Fruit fly (Drosophila melanogaster) whole organism, embryonic: ENCODE data around the gene CG3513.

Experiments used
- B-H1 ChIP-seq: fragments of 200-800 bp; sonication (Bioruptor generic); IDR thresholded peaks from 3 replicates; pipeline ENCODE4 v1.3.6; 2022; ENCODE audit warnings: missing biosample characterization, missing genetic modification characterization
- B-H2 ChIP-seq: fragments of 200-800 bp; sonication (Bioruptor generic); optimal IDR thresholded peaks from 2 replicates; lab custom pipeline; 2018; ENCODE audit warnings: missing biosample characterization, mild to moderate bottlenecking, missing genetic modification characterization
- Bdp1 ChIP-seq: fragments of 200-800 bp; sonication (Bioruptor generic); optimal IDR thresholded peaks from 3 replicates; lab custom pipeline; 2016; ENCODE audit warnings: missing biosample characterization, missing genetic modification characterization
- C15 ChIP-seq: fragments of 200-800 bp; sonication (Bioruptor generic); IDR thresholded peaks from 3 replicates; pipeline ENCODE4 v1.3.6; 2022; ENCODE audit warnings: missing biosample characterization, missing genetic modification characterization
- CG1024 ChIP-seq: fragments of 200-800 bp; sonication (Bioruptor generic); IDR thresholded peaks from 2 replicates; pipeline ENCODE4 v1.3.6; 2022; ENCODE audit warnings: missing biosample characterization, missing genetic modification characterization
- CG10979 ChIP-seq: fragments of 200-800 bp; sonication (Bioruptor generic); optimal IDR thresholded peaks from 2 replicates; lab custom pipeline; 2018; ENCODE audit warnings: missing biosample characterization, mild to moderate bottlenecking, missing genetic modification characterization, moderate library complexity
- CG11723 ChIP-seq: fragments of 200-800 bp; sonication (Bioruptor generic); optimal IDR thresholded peaks from 2 replicates; lab custom pipeline; 2017; ENCODE audit warnings: missing biosample characterization, mild to moderate bottlenecking, missing genetic modification characterization
- CG16813 ChIP-seq: fragments of 200-800 bp; sonication (Bioruptor generic); IDR thresholded peaks from 3 replicates; pipeline ENCODE4 v1.3.6; 2022; ENCODE audit warnings: missing biosample characterization, missing genetic modification characterization; ENCODE audit not compliant: partially characterized antibody
- CG17612 ChIP-seq: fragments of 200-800 bp; sonication (Bioruptor generic); IDR thresholded peaks from 2 replicates; pipeline ENCODE4 v1.3.6; 2022; ENCODE audit warnings: missing biosample characterization, missing genetic modification characterization
- CG2120 ChIP-seq: fragments of 200-800 bp; sonication (Bioruptor generic); optimal IDR thresholded peaks from 3 replicates; lab custom pipeline; 2016; ENCODE audit warnings: missing biosample characterization, missing genetic modification characterization
- CG2678 ChIP-seq: fragments of 200-800 bp; sonication (Bioruptor generic); optimal IDR thresholded peaks from 3 replicates; lab custom pipeline; 2019; ENCODE audit warnings: missing biosample characterization, mild to moderate bottlenecking, missing genetic modification characterization, moderate library complexity
- CG4328 ChIP-seq: fragments of 200-800 bp; sonication (Bioruptor generic); optimal IDR thresholded peaks from 3 replicates; lab custom pipeline; 2017; ENCODE audit warnings: missing biosample characterization, missing genetic modification reagents, missing genetic modification characterization
- CG4707 ChIP-seq: fragments of 200-800 bp; sonication (Bioruptor generic); optimal IDR thresholded peaks from 2 replicates; lab custom pipeline; 2018; ENCODE audit warnings: missing biosample characterization, mild to moderate bottlenecking, missing genetic modification characterization, moderate library complexity
- CG4854 ChIP-seq: fragments of 200-800 bp; sonication (Bioruptor generic); optimal IDR thresholded peaks from 2 replicates; lab custom pipeline; 2016; ENCODE audit warnings: missing biosample characterization, missing genetic modification characterization, inconsistent platforms
- CG5180 ChIP-seq: fragments of 200-800 bp; sonication (Bioruptor generic); optimal IDR thresholded peaks from 3 replicates; lab custom pipeline; 2017; ENCODE audit warnings: missing biosample characterization, missing genetic modification characterization, mild to moderate bottlenecking, moderate library complexity, missing genetic modification reagents
- CG7357 ChIP-seq: fragments of 200-800 bp; sonication (Bioruptor generic); IDR thresholded peaks from 3 replicates; pipeline ENCODE4 v1.3.6; 2022; ENCODE audit warnings: missing biosample characterization, missing genetic modification characterization
- CkIIα-i1 ChIP-seq: fragments of 200-800 bp; sonication (Bioruptor generic); IDR thresholded peaks from 2 replicates; pipeline ENCODE4 v1.3.6; 2022; ENCODE audit warnings: missing biosample characterization, missing genetic modification characterization
- Doc2 ChIP-seq: fragments of 200-800 bp; sonication (Bioruptor generic); IDR thresholded peaks from 2 replicates; pipeline ENCODE4 v1.3.6; 2022; ENCODE audit warnings: missing biosample characterization, missing genetic modification characterization
- Fer1 ChIP-seq: fragments of 200-800 bp; sonication (Bioruptor generic); optimal IDR thresholded peaks from 2 replicates; lab custom pipeline; 2017; ENCODE audit warnings: missing biosample characterization, mild to moderate bottlenecking, missing genetic modification characterization
- Gug ChIP-seq: fragments of 200-800 bp; sonication (Bioruptor generic); IDR thresholded peaks from 4 replicates; pipeline ENCODE4 v1.3.6; 2022; ENCODE audit warnings: missing biosample characterization, missing genetic modification characterization
- H15 ChIP-seq: fragments of 200-800 bp; sonication (Bioruptor generic); IDR thresholded peaks from 3 replicates; pipeline ENCODE4 v1.3.6; 2022; ENCODE audit warnings: missing biosample characterization, missing genetic modification characterization
- Hey ChIP-seq: fragments of 200-800 bp; sonication (Bioruptor generic); optimal IDR thresholded peaks from 3 replicates; lab custom pipeline; 2018; ENCODE audit warnings: missing biosample characterization, mild to moderate bottlenecking, missing genetic modification characterization
- HmgD ChIP-seq: fragments of 200-800 bp; sonication (Bioruptor generic); optimal IDR thresholded peaks from 3 replicates; lab custom pipeline; 2016; ENCODE audit warnings: missing biosample characterization, missing genetic modification characterization
- Hr51 ChIP-seq, 2 experiments: fragments of 200-800 bp; sonication (Bioruptor generic); optimal IDR thresholded peaks; 2 replicates in 1 of 2; 3 replicates in 1 of 2; lab custom pipeline; 2016 to 2018; ENCODE audit warnings: missing biosample characterization in 2 of 2, missing genetic modification characterization in 2 of 2, mild to moderate bottlenecking in 1 of 2, moderate library complexity in 1 of 2
- Hsf ChIP-seq: fragments of 200-800 bp; sonication (Bioruptor generic); optimal IDR thresholded peaks from 3 replicates; lab custom pipeline; 2016; ENCODE audit warnings: missing biosample characterization, missing genetic modification characterization
- Lhr ChIP-seq: fragments of 200-800 bp; sonication (Bioruptor generic); optimal IDR thresholded peaks from 3 replicates; lab custom pipeline; 2017; ENCODE audit warnings: mild to moderate bottlenecking, missing biosample characterization, missing genetic modification reagents, missing genetic modification characterization
- MESR4 ChIP-seq: fragments of 200-800 bp; sonication (Bioruptor generic); optimal IDR thresholded peaks from 2 replicates; lab custom pipeline; 2018; ENCODE audit warnings: missing biosample characterization, mild to moderate bottlenecking, missing genetic modification characterization, moderate library complexity
- Max ChIP-seq: fragments of 200-800 bp; sonication (Bioruptor generic); optimal IDR thresholded peaks from 2 replicates; lab custom pipeline; 2016; ENCODE audit warnings: missing biosample characterization, mild to moderate bottlenecking, missing genetic modification characterization
- NC2α ChIP-seq: fragments of 200-800 bp; sonication (Bioruptor generic); optimal IDR thresholded peaks from 2 replicates; lab custom pipeline; 2016; ENCODE audit warnings: missing biosample characterization, missing genetic modification characterization
- NK7.1 ChIP-seq: fragments of 200-800 bp; sonication (Bioruptor generic); optimal IDR thresholded peaks from 3 replicates; lab custom pipeline; 2016; ENCODE audit warnings: missing biosample characterization, missing genetic modification characterization
- Neu2 ChIP-seq: fragments of 200-800 bp; sonication (Bioruptor generic); optimal IDR thresholded peaks from 3 replicates; lab custom pipeline; 2016; ENCODE audit warnings: missing biosample characterization, missing genetic modification characterization, borderline replicate concordance
- Oli ChIP-seq: fragments of 200-800 bp; sonication (Bioruptor generic); optimal IDR thresholded peaks from 2 replicates; lab custom pipeline; 2018; ENCODE audit warnings: missing biosample characterization, mild to moderate bottlenecking, missing genetic modification characterization, moderate library complexity
- PHDP ChIP-seq: fragments of 200-800 bp; sonication (Bioruptor generic); optimal IDR thresholded peaks from 3 replicates; lab custom pipeline; 2018; ENCODE audit warnings: missing biosample characterization, mild to moderate bottlenecking, missing genetic modification characterization, moderate library complexity
- Stat92E ChIP-seq, 3 experiments: fragments of >200 bp in 2 of 3; fragments of 200-800 bp in 1 of 3; sonication (Bioruptor generic) in 1 of 3; optimal IDR thresholded peaks; 2 replicates each; lab custom pipeline; 2017 to 2019; ENCODE audit warnings: missing biosample characterization in 3 of 3, missing genetic modification characterization in 3 of 3, mild to moderate bottlenecking in 1 of 3, moderate library complexity in 1 of 3
- Usf ChIP-seq: fragments of 200-800 bp; sonication (Bioruptor generic); optimal IDR thresholded peaks from 2 replicates; lab custom pipeline; 2017; ENCODE audit warnings: missing genotype, missing biosample characterization, missing genetic modification characterization
- Xrp1 ChIP-seq: fragments of 200-800 bp; sonication (Bioruptor generic); IDR thresholded peaks from 2 replicates; pipeline ENCODE4 v1.3.6; 2022; ENCODE audit warnings: missing biosample characterization, missing genetic modification characterization
- br ChIP-seq: fragments of >200 bp; optimal IDR thresholded peaks from 2 replicates; lab custom pipeline; 2017
- btn ChIP-seq: fragments of 200-800 bp; sonication (Bioruptor generic); optimal IDR thresholded peaks from 2 replicates; lab custom pipeline; 2016; ENCODE audit warnings: missing biosample characterization, missing genetic modification characterization
- cato ChIP-seq: fragments of 200-800 bp; sonication (Bioruptor generic); optimal IDR thresholded peaks from 2 replicates; lab custom pipeline; 2016; ENCODE audit warnings: missing biosample characterization, missing genetic modification characterization, borderline replicate concordance
- chm ChIP-seq: fragments of 200-800 bp; sonication (Bioruptor generic); IDR thresholded peaks from 2 replicates; pipeline ENCODE4 v1.3.6; 2022; ENCODE audit warnings: missing biosample characterization, missing genetic modification characterization
- chn ChIP-seq: fragments of 200-800 bp; sonication (Bioruptor generic); optimal IDR thresholded peaks from 2 replicates; lab custom pipeline; 2016; ENCODE audit warnings: missing biosample characterization, missing genetic modification characterization
- exex ChIP-seq: fragments of 200-800 bp; sonication (Bioruptor generic); optimal IDR thresholded peaks from 4 replicates; lab custom pipeline; 2018; ENCODE audit warnings: missing biosample characterization, mild to moderate bottlenecking, missing genetic modification characterization, moderate library complexity
- fd102C ChIP-seq: fragments of 200-800 bp; sonication (Bioruptor generic); optimal IDR thresholded peaks from 2 replicates; lab custom pipeline; 2018; ENCODE audit warnings: missing biosample characterization, mild to moderate bottlenecking, missing genetic modification characterization, moderate library complexity
- fru ChIP-seq: fragments of >200 bp; optimal IDR thresholded peaks from 2 replicates; lab custom pipeline; 2017
- luna ChIP-seq: fragments of 200-800 bp; sonication (Bioruptor generic); optimal IDR thresholded peaks from 2 replicates; lab custom pipeline; 2016; ENCODE audit warnings: missing biosample characterization, missing genetic modification characterization
- rib ChIP-seq: fragments of 200-800 bp; sonication (Bioruptor generic); IDR thresholded peaks from 2 replicates; pipeline ENCODE4 v1.3.6; 2022; ENCODE audit warnings: missing biosample characterization, missing genetic modification characterization
- ro ChIP-seq: fragments of 200-800 bp; sonication (Bioruptor generic); IDR thresholded peaks from 2 replicates; pipeline ENCODE4 v1.3.6; 2022; ENCODE audit warnings: missing biosample characterization, missing genetic modification characterization
- row ChIP-seq: fragments of 200-800 bp; sonication (Bioruptor generic); IDR thresholded peaks from 3 replicates; pipeline ENCODE4 v1.3.6; 2022; ENCODE audit warnings: missing biosample characterization, missing genetic modification characterization
- ssp ChIP-seq: fragments of 200-800 bp; sonication (Bioruptor generic); IDR thresholded peaks from 2 replicates; pipeline ENCODE4 v1.3.6; 2022; ENCODE audit warnings: missing biosample characterization, missing genetic modification characterization
- vfl ChIP-seq: fragments of 200-800 bp; sonication (Bioruptor generic); optimal IDR thresholded peaks from 2 replicates; lab custom pipeline; 2016; ENCODE audit warnings: missing biosample characterization, missing genetic modification characterization
- vvl ChIP-seq: fragments of 200-800 bp; sonication (Bioruptor generic); IDR thresholded peaks from 2 replicates; pipeline ENCODE4 v1.3.6; 2022; ENCODE audit warnings: missing biosample characterization, missing genetic modification characterization
- wor ChIP-seq: fragments of 200-800 bp; sonication (Bioruptor generic); IDR thresholded peaks from 2 replicates; pipeline ENCODE4 v1.3.6; 2022; ENCODE audit warnings: missing biosample characterization, missing genetic modification characterization
- zf30C ChIP-seq: fragments of 200-800 bp; sonication (Bioruptor generic); optimal IDR thresholded peaks from 3 replicates; lab custom pipeline; 2018; ENCODE audit warnings: missing biosample characterization, mild to moderate bottlenecking, missing genetic modification characterization

The CG3513 gene

dm6 chr2L:3712949-3713416, 20.0 kb upstream of the CG3513 start, which contains the start of the genes CG31955 and CG2818 (continued):
- TF ChIP-seq Hr51 (GFP tag; optimal IDR thresholded peaks at IDR 0.05; lab: Kevin White, UChicago) = no peak
- TF ChIP-seq Usf (GFP tag; lab: Kevin White, UChicago) = no peak
- TF ChIP-seq vfl (GFP tag; lab: Kevin White, UChicago) = no peak
- no peak for TF ChIP-seq Hey
- peak; percentile 3 for TF ChIP-seq PHDP (tag; lab: Kevin White, UChicago)
- no peak for TF ChIP-seq Oli (tag; lab: Kevin White, UChicago)
- no peak for TF ChIP-seq CG5180 (GFP tag; lab: Kevin White, UChicago)
- TF ChIP-seq CG2678 (tag; lab: Kevin White, UChicago) = no peak
- no peak for TF ChIP-seq cato (GFP tag; lab: Kevin White, UChicago)
- peak; percentile 8 for TF ChIP-seq Max (GFP tag; lab: Kevin White, UChicago)
- no peak for TF ChIP-seq H15 (GFP tag; lab: Robert Waterston, UW)
- no peak for TF ChIP-seq zf30C (GFP tag; lab: Kevin White, UChicago)
- TF ChIP-seq MESR4 (GFP tag; lab: Kevin White, UChicago) = no peak
- no peak for TF ChIP-seq B-H1 (GFP tag; lab: Robert Waterston, UW)
- TF ChIP-seq B-H2 (GFP tag; lab: Kevin White, UChicago) = peak; percentile 23
- peak; percentile 16 for TF ChIP-seq chn
- TF ChIP-seq CG4328 (GFP tag; lab: Kevin White, UChicago) = no peak
- no peak for TF ChIP-seq CG7357 (GFP tag; lab: Robert Waterston, UW)
- no peak for TF ChIP-seq luna
- peak; percentile 63 for TF ChIP-seq row (GFP tag; lab: Robert Waterston, UW)
- no peak for TF ChIP-seq NK7.1
- peak; percentile 41 for TF ChIP-seq CG2120 (GFP tag; lab: Kevin White, UChicago)
- TF ChIP-seq Gug (GFP tag; lab: Robert Waterston, UW) = no peak
- TF ChIP-seq CG4854 (GFP tag; lab: Kevin White, UChicago) = peak; percentile 82
- no peak for TF ChIP-seq CG1024 (GFP tag; lab: Robert Waterston, UW)
- TF ChIP-seq Fer1 = no peak
- TF ChIP-seq Bdp1 (GFP tag; lab: Kevin White, UChicago) = no peak
- no peak for TF ChIP-seq Doc2 (GFP tag; lab: Robert Waterston, UW)
- no peak for TF ChIP-seq Xrp1 (GFP tag; lab: Robert Waterston, UW)
- TF ChIP-seq fru (lab: Kevin White, UChicago) = no peak
- TF ChIP-seq CG17612 (GFP tag; lab: Robert Waterston, UW) = no peak
- no peak for TF ChIP-seq vvl (GFP tag; lab: Robert Waterston, UW)
- no peak for TF ChIP-seq CkIIα-i1 (GFP tag; lab: Robert Waterston, UW)
- no peak for TF ChIP-seq CG4707 (GFP tag; lab: Kevin White, UChicago)
- no peak for TF ChIP-seq HmgD (GFP tag; lab: Kevin White, UChicago)
- no peak for TF ChIP-seq btn (GFP tag; lab: Kevin White, UChicago)
- no peak for TF ChIP-seq NC2α (GFP tag; lab: Kevin White, UChicago)
- TF ChIP-seq Neu2 = no peak
- TF ChIP-seq CG10979 (tag; lab: Kevin White, UChicago) = no peak
- TF ChIP-seq Hsf (GFP tag; lab: Kevin White, UChicago) = peak; percentile 42
- peak; percentile 76 for TF ChIP-seq CG16813 (GFP tag; lab: Robert Waterston, UW)
- no peak for TF ChIP-seq ro (GFP tag; lab: Robert Waterston, UW)
- TF ChIP-seq br (lab: Kevin White, UChicago) = no peak
- no peak for TF ChIP-seq wor (GFP tag; lab: Robert Waterston, UW)
- TF ChIP-seq CG11723 (GFP tag; lab: Kevin White, UChicago) = peak; percentile 1
- TF ChIP-seq ssp (GFP tag; lab: Robert Waterston, UW) = no peak
- no peak for TF ChIP-seq fd102C (GFP tag; lab: Kevin White, UChicago)
- no peak for TF ChIP-seq Lhr
- no peak for TF ChIP-seq exex (tag; lab: Kevin White, UChicago)
- TF ChIP-seq C15 (GFP tag; lab: Robert Waterston, UW) = no peak
- no peak for TF ChIP-seq chm (GFP tag; lab: Robert Waterston, UW)
- TF ChIP-seq Stat92E (GFP tag; optimal IDR thresholded peaks at IDR 0.05; lab: Kevin White, UChicago) = no peak
- TF ChIP-seq rib (GFP tag; lab: Robert Waterston, UW) = no peak
